Worm (Caenorhabditis elegans): Measurements from ENCODE around the gene M163.11.
"Not testable (repeated sequence)": the region's sequence is repeated elsewhere in the genome, so short reads cannot be mapped to it uniquely, and the experiment has no call there.

M163.11 gene

ce11 chrX:14517842-14518241, 38.7 kb downstream of the M163.11 start:
- TF ChIP-seq lin-1 (GFP tag; IDR thresholded peaks at IDR 0.05): no peak
- 0 out of 2 replicates have a peak, but pooled peaks have one; percentile 10 for TF ChIP-seq egl-43 (GFP tag; IDR thresholded peaks at IDR 0.05)
- TF ChIP-seq nhr-11 (tag; optimal IDR thresholded peaks at IDR 0.05): no peak
- TF ChIP-seq Y105C5A.15 (GFP tag; IDR thresholded peaks at IDR 0.05): no peak
- TF ChIP-seq ZK546.5 (tag; optimal IDR thresholded peaks at IDR 0.05): no peak
- no peak for TF ChIP-seq egl-27 (tag; optimal IDR thresholded peaks at IDR 0.05)
- no peak for TF ChIP-seq php-3 (GFP tag; IDR thresholded peaks at IDR 0.05)
- TF ChIP-seq tag-97 (GFP tag; IDR thresholded peaks at IDR 0.05): no peak
- peak; percentile 85 for TF ChIP-seq aha-1 (tag)
- TF ChIP-seq snpc-4 (tag; optimal IDR thresholded peaks at IDR 0.05): no peak
- TF ChIP-seq set-16 (GFP tag; IDR thresholded peaks at IDR 0.05): peak; percentile 36
- no peak for TF ChIP-seq attf-4 (tag; optimal IDR thresholded peaks at IDR 0.05)
- TF ChIP-seq nhr-28 (tag; optimal IDR thresholded peaks at IDR 0.05): no peak

- TF ChIP-seq attf-4 (tag; optimal IDR thresholded peaks at IDR 0.05) (no peak), nhr-42 (GFP tag; IDR thresholded peaks at IDR 0.05) (no peak), vab-7 (GFP tag; IDR thresholded peaks at IDR 0.05) (no peak), madf-9 (GFP tag; conservative IDR thresholded peaks at IDR 0.05) (no peak), jun-1 (tag; optimal IDR thresholded peaks at IDR 0.05) (no peak), ctbp-1 (GFP tag; IDR thresholded peaks at IDR 0.05) (no peak), aly-2 (tag; optimal IDR thresholded peaks at IDR 0.05) (no peak), madf-5 (GFP tag; IDR thresholded peaks at IDR 0.05) (no peak), F26F4.8 (GFP tag; conservative IDR thresholded peaks at IDR 0.05) (no peak), lsy-2 (tag; optimal IDR thresholded peaks at IDR 0.05) (no peak), nhr-237 (tag; optimal IDR thresholded peaks at IDR 0.05) (no peak)
Measured at ce11 chrX:14520463-14520862, 41.3 kb downstream of the M163.11 start, which contains the start of gene D1025.1. Gene D1025.1, plus strand, starts transcription at chrX:14520763.

ce11 chrX:14523275-14523674, 44.1 kb downstream of the M163.11 start, which contains the start of gene nspc-16:
Gene nspc-16, plus strand, starts transcription at chrX:14523575.
- TF ChIP-seq hif-1 (tag; optimal IDR thresholded peaks at IDR 0.05): no peak
- TF ChIP-seq ztf-11 (tag; optimal IDR thresholded peaks at IDR 0.05): no peak
- TF ChIP-seq mdl-1 (tag; optimal IDR thresholded peaks at IDR 0.05): no peak
- no peak for TF ChIP-seq nhr-77 (tag; optimal IDR thresholded peaks at IDR 0.05)
- no peak for TF ChIP-seq dpl-1 (GFP tag; optimal IDR thresholded peaks at IDR 0.05)
- TF ChIP-seq D1046.2 (GFP tag; IDR thresholded peaks at IDR 0.05): no peak
- TF ChIP-seq ZK546.5 (tag; optimal IDR thresholded peaks at IDR 0.05): no peak
- TF ChIP-seq nhr-6 (tag; optimal IDR thresholded peaks at IDR 0.05): no peak
- TF ChIP-seq duxl-1 (tag; optimal IDR thresholded peaks at IDR 0.05; ENCODE audit: poor library complexity): no peak
- TF ChIP-seq lin-38 (GFP tag; IDR thresholded peaks at IDR 0.05): no peak
- no peak for TF ChIP-seq Y75B8A.6 (GFP tag; IDR thresholded peaks at IDR 0.05)
- no peak for TF ChIP-seq lin-39 (tag; optimal IDR thresholded peaks at IDR 0.05)
- TF ChIP-seq spr-1 (tag; optimal IDR thresholded peaks at IDR 0.05): no peak

ce11 chrX:14525081-14525324, 45.8 kb downstream of the M163.11 start, which contains the start of gene nspc-17:
Gene nspc-17, minus strand, starts transcription at chrX:14525181.
- not testable (repeated sequence) for TF ChIP-seq T20F7.1 (GFP tag; optimal IDR thresholded peaks at IDR 0.05); nhr-10 (tag; optimal IDR thresholded peaks at IDR 0.05); nhr-111 (GFP tag; optimal IDR thresholded peaks at IDR 0.05)

Measured in whole organism, L4 larva.